Fruit fly (Drosophila melanogaster) whole organism, embryonic: ENCODE results near the gene Arpc4.

Experiments
- Aef1 ChIP-seq: fragments of 200-800 bp; sonication (Bioruptor generic); IDR thresholded peaks from 3 replicates; pipeline ENCODE4 v1.3.6; 2022; ENCODE audit warnings: missing biosample characterization, missing genetic modification characterization
- B-H1 ChIP-seq: fragments of 200-800 bp; sonication (Bioruptor generic); IDR thresholded peaks from 3 replicates; pipeline ENCODE4 v1.3.6; 2022; ENCODE audit warnings: missing biosample characterization, missing genetic modification characterization
- CG10366 ChIP-seq: fragments of 200-800 bp; sonication (Bioruptor generic); IDR thresholded peaks from 2 replicates; pipeline ENCODE4 v1.3.6; 2022; ENCODE audit warnings: missing biosample characterization, missing genetic modification characterization
- CG10543 ChIP-seq: fragments of 200-800 bp; sonication (Bioruptor generic); optimal IDR thresholded peaks from 3 replicates; lab custom pipeline; 2017; ENCODE audit warnings: missing biosample characterization, mild to moderate bottlenecking, missing genetic modification characterization, moderate library complexity
- CG12104 ChIP-seq: fragments of 200-800 bp; sonication (Bioruptor generic); optimal IDR thresholded peaks from 3 replicates; lab custom pipeline; 2016; ENCODE audit warnings: missing biosample characterization, missing genetic modification characterization
- CG13123 ChIP-seq: fragments of 200-800 bp; sonication (Bioruptor generic); optimal IDR thresholded peaks from 2 replicates; lab custom pipeline; 2016; ENCODE audit warnings: missing biosample characterization, missing genetic modification characterization
- CG13296 ChIP-seq: fragments of 200-800 bp; sonication (Bioruptor generic); optimal IDR thresholded peaks from 3 replicates; lab custom pipeline; 2018; ENCODE audit warnings: missing biosample characterization, mild to moderate bottlenecking, missing genetic modification characterization
- CG15479 ChIP-seq: fragments of 200-800 bp; sonication (Bioruptor generic); optimal IDR thresholded peaks from 3 replicates; lab custom pipeline; 2019; ENCODE audit warnings: missing biosample characterization, mild to moderate bottlenecking, missing genetic modification characterization, moderate library complexity
- CG1603 ChIP-seq: fragments of 200-800 bp; sonication (Bioruptor generic); optimal IDR thresholded peaks from 2 replicates; lab custom pipeline; 2019; ENCODE audit warnings: missing biosample characterization, mild to moderate bottlenecking, missing genetic modification characterization, moderate library complexity
- CG17328 ChIP-seq: fragments of 200-800 bp; sonication (Bioruptor generic); IDR thresholded peaks from 2 replicates; pipeline ENCODE4 v1.3.6; 2022; ENCODE audit warnings: missing biosample characterization, missing genetic modification characterization
- CG17361 ChIP-seq: fragments of 200-800 bp; sonication (Bioruptor generic); IDR thresholded peaks from 3 replicates; pipeline ENCODE4 v1.3.6; 2022; ENCODE audit warnings: missing biosample characterization, missing genetic modification characterization
- CG17802 ChIP-seq: fragments of 200-800 bp; sonication (Bioruptor generic); optimal IDR thresholded peaks from 2 replicates; lab custom pipeline; 2018; ENCODE audit warnings: missing biosample characterization, mild to moderate bottlenecking, missing genetic modification characterization, moderate library complexity
- CG18262 ChIP-seq: fragments of 200-800 bp; optimal IDR thresholded peaks from 3 replicates; lab custom pipeline; 2019; ENCODE audit warnings: missing biosample characterization, mild to moderate bottlenecking, missing genetic modification characterization, moderate library complexity
- CG2129 ChIP-seq: fragments of 200-800 bp; sonication (Bioruptor generic); IDR thresholded peaks from 2 replicates; pipeline ENCODE4 v1.3.6; 2022; ENCODE audit warnings: missing biosample characterization, missing genetic modification characterization; ENCODE audit not compliant: partially characterized antibody
- CG2199 ChIP-seq: fragments of 200-800 bp; sonication (Bioruptor generic); IDR thresholded peaks from 3 replicates; pipeline ENCODE4 v1.3.6; 2022; ENCODE audit warnings: missing biosample characterization, missing genetic modification characterization
- CG2875 ChIP-seq: fragments of 200-800 bp; sonication (Bioruptor generic); optimal IDR thresholded peaks from 2 replicates; lab custom pipeline; 2017; ENCODE audit warnings: missing biosample characterization, mild to moderate bottlenecking, missing genetic modification characterization, missing genetic modification reagents
- CG30403 ChIP-seq: fragments of 200-800 bp; sonication (Bioruptor generic); optimal IDR thresholded peaks from 3 replicates; lab custom pipeline; 2016; ENCODE audit warnings: missing biosample characterization, missing genetic modification characterization
- CG31441 ChIP-seq: fragments of 200-800 bp; sonication (Bioruptor generic); IDR thresholded peaks from 2 replicates; pipeline ENCODE4 v1.3.6; 2022; ENCODE audit warnings: missing biosample characterization, missing genetic modification characterization
- CG33557 ChIP-seq: fragments of 200-800 bp; sonication (Bioruptor generic); optimal IDR thresholded peaks from 2 replicates; lab custom pipeline; 2019; ENCODE audit warnings: missing biosample characterization, mild to moderate bottlenecking, missing genetic modification characterization, moderate library complexity
- CG3847 ChIP-seq: fragments of 200-800 bp; sonication (Bioruptor generic); IDR thresholded peaks from 2 replicates; pipeline ENCODE4 v1.3.6; 2022; ENCODE audit warnings: missing biosample characterization, missing genetic modification characterization
- CG4328 ChIP-seq: fragments of 200-800 bp; sonication (Bioruptor generic); optimal IDR thresholded peaks from 3 replicates; lab custom pipeline; 2017; ENCODE audit warnings: missing biosample characterization, missing genetic modification reagents, missing genetic modification characterization
- CG7963 ChIP-seq: fragments of 200-800 bp; sonication (Bioruptor generic); IDR thresholded peaks from 3 replicates; pipeline ENCODE4 v1.3.6; 2022; ENCODE audit warnings: missing biosample characterization, missing genetic modification characterization; ENCODE audit not compliant: partially characterized antibody
- CG7987 ChIP-seq: fragments of 200-800 bp; sonication (Bioruptor generic); optimal IDR thresholded peaks from 2 replicates; lab custom pipeline; 2018; ENCODE audit warnings: missing biosample characterization, mild to moderate bottlenecking, missing genetic modification characterization, moderate library complexity
- Deaf1 ChIP-seq: fragments of 200-800 bp; optimal IDR thresholded peaks from 3 replicates; lab custom pipeline; 2019; ENCODE audit warnings: missing biosample characterization, mild to moderate bottlenecking, missing genetic modification characterization, moderate library complexity
- Dek ChIP-seq: fragments of 200-800 bp; sonication (Bioruptor generic); optimal IDR thresholded peaks from 3 replicates; lab custom pipeline; 2019; ENCODE audit warnings: missing biosample characterization, mild to moderate bottlenecking, missing genetic modification characterization, moderate library complexity
- Fer1 ChIP-seq: fragments of 200-800 bp; sonication (Bioruptor generic); optimal IDR thresholded peaks from 2 replicates; lab custom pipeline; 2017; ENCODE audit warnings: missing biosample characterization, mild to moderate bottlenecking, missing genetic modification characterization
- HHEX ChIP-seq: fragments of 200-800 bp; sonication (Bioruptor generic); optimal IDR thresholded peaks from 3 replicates; lab custom pipeline; 2017; ENCODE audit warnings: missing biosample characterization, mild to moderate bottlenecking, missing genetic modification characterization, missing genetic modification reagents
- HmgD ChIP-seq: fragments of 200-800 bp; sonication (Bioruptor generic); optimal IDR thresholded peaks from 3 replicates; lab custom pipeline; 2016; ENCODE audit warnings: missing biosample characterization, missing genetic modification characterization
- Med ChIP-seq: fragments of 200-800 bp; sonication (Bioruptor generic); peaks from one replicate; lab custom pipeline; 2016; ENCODE audit warnings: missing biosample characterization, missing genetic modification characterization, mild to moderate bottlenecking, inconsistent platforms, moderate library complexity
- NC2α ChIP-seq: fragments of 200-800 bp; sonication (Bioruptor generic); optimal IDR thresholded peaks from 2 replicates; lab custom pipeline; 2016; ENCODE audit warnings: missing biosample characterization, missing genetic modification characterization
- Nf-YB ChIP-seq: fragments of 200-800 bp; sonication (Bioruptor generic); optimal IDR thresholded peaks from 3 replicates; lab custom pipeline; 2019; ENCODE audit warnings: missing biosample characterization, mild to moderate bottlenecking, missing genetic modification characterization, moderate library complexity
- Rfx ChIP-seq: fragments of 200-800 bp; sonication (Bioruptor generic); IDR thresholded peaks from 2 replicates; pipeline ENCODE4 v1.3.6; 2022; ENCODE audit warnings: missing biosample characterization, missing genetic modification characterization
- YL-1 ChIP-seq: fragments of 200-800 bp; sonication (Bioruptor generic); optimal IDR thresholded peaks from 3 replicates; lab custom pipeline; 2017; ENCODE audit warnings: missing biosample characterization, mild to moderate bottlenecking, missing genetic modification characterization
- ato ChIP-seq: fragments of 200-800 bp; sonication (Bioruptor generic); IDR thresholded peaks from 2 replicates; pipeline ENCODE4 v1.3.6; 2022; ENCODE audit warnings: missing biosample characterization, missing genetic modification characterization; ENCODE audit not compliant: partially characterized antibody
- bbx ChIP-seq: fragments of 200-800 bp; sonication (Bioruptor generic); IDR thresholded peaks from 2 replicates; pipeline ENCODE4 v1.3.6; 2022; ENCODE audit warnings: missing biosample characterization, missing genetic modification characterization; ENCODE audit not compliant: partially characterized antibody
- cas ChIP-seq: fragments of 200-800 bp; sonication (Bioruptor generic); IDR thresholded peaks from 2 replicates; pipeline ENCODE4 v1.3.6; 2022; ENCODE audit warnings: missing biosample characterization, missing genetic modification characterization
- dan ChIP-seq: fragments of 200-800 bp; sonication (Bioruptor generic); IDR thresholded peaks from 2 replicates; pipeline ENCODE4 v1.3.6; 2022; ENCODE audit warnings: missing biosample characterization, missing genetic modification characterization
- eve ChIP-seq, 2 experiments: fragments of >200 bp; optimal IDR thresholded peaks; 2 replicates each; lab custom pipeline; 2017; ENCODE audit warnings: missing biosample characterization in 2 of 2, missing genetic modification characterization in 2 of 2
- eyg ChIP-seq: fragments of 200-800 bp; sonication (Bioruptor generic); optimal IDR thresholded peaks from 3 replicates; lab custom pipeline; 2016; ENCODE audit warnings: missing biosample characterization, missing genetic modification characterization
- gro ChIP-seq: fragments of 200-800 bp; sonication (Bioruptor generic); optimal IDR thresholded peaks from 2 replicates; lab custom pipeline; 2016; ENCODE audit warnings: missing biosample characterization, missing genetic modification characterization
- lbe ChIP-seq: fragments of 200-800 bp; sonication (Bioruptor generic); optimal IDR thresholded peaks from 2 replicates; lab custom pipeline; 2016; ENCODE audit warnings: missing biosample characterization, mild to moderate bottlenecking, missing genetic modification characterization
- lov ChIP-seq, 2 experiments: fragments of 200-800 bp in 1 of 2; fragments of >200 bp in 1 of 2; sonication (Bioruptor generic) in 1 of 2; IDR thresholded peaks in 1 of 2; optimal IDR thresholded peaks in 1 of 2; 2 replicates in 1 of 2; 3 replicates in 1 of 2; pipeline versions ENCODE4 v1.3.6 to Lab custom; 2017 to 2022; ENCODE audit warnings: missing biosample characterization in 1 of 2, missing genetic modification characterization in 1 of 2
- nau ChIP-seq: fragments of 200-800 bp; sonication (Bioruptor generic); optimal IDR thresholded peaks from 3 replicates; lab custom pipeline; 2017; ENCODE audit warnings: missing biosample characterization, mild to moderate bottlenecking, missing genetic modification characterization, missing genetic modification reagents
- nmo ChIP-seq: fragments of 200-800 bp; sonication (Bioruptor generic); optimal IDR thresholded peaks from 2 replicates; lab custom pipeline; 2018; ENCODE audit warnings: missing biosample characterization, mild to moderate bottlenecking, missing genetic modification characterization, moderate library complexity
- pros ChIP-seq: fragments of 200-800 bp; sonication (Bioruptor generic); optimal IDR thresholded peaks from 3 replicates; lab custom pipeline; 2019; ENCODE audit warnings: missing biosample characterization, mild to moderate bottlenecking, missing genetic modification characterization, moderate library complexity
- sr ChIP-seq: fragments of 200-800 bp; sonication (Bioruptor generic); IDR thresholded peaks from 3 replicates; pipeline ENCODE4 v1.3.6; 2022; ENCODE audit warnings: missing biosample characterization, missing genetic modification characterization
- tna ChIP-seq: fragments of 200-800 bp; sonication (Bioruptor generic); IDR thresholded peaks from 2 replicates; pipeline ENCODE4 v1.3.6; 2022; ENCODE audit warnings: missing biosample characterization, missing genetic modification characterization; ENCODE audit not compliant: partially characterized antibody
- unc-4 ChIP-seq: fragments of 200-800 bp; sonication (Bioruptor generic); IDR thresholded peaks from 2 replicates; pipeline ENCODE4 v1.3.6; 2022; ENCODE audit warnings: missing biosample characterization, missing genetic modification characterization; ENCODE audit not compliant: partially characterized antibody

The Arpc4 gene

dm6 chr2L:6098479-6099269 lies 26.3 kb upstream of the Arpc4 start, which contains the start of gene CG9175 (continued):
- peak; percentile 29 for TF ChIP-seq Deaf1 (tag; lab: Kevin White, UChicago)
- peak; percentile 95 for TF ChIP-seq ato (GFP tag; lab: Robert Waterston, UW)
- TF ChIP-seq CG2199 (GFP tag; lab: Robert Waterston, UW): peak; percentile 22; the same call in 1 of the 3 replicates
- TF ChIP-seq Nf-YB (GFP tag; lab: Kevin White, UChicago): peak; percentile 40
- no peak; the same call in 1 of the 2 replicates for TF ChIP-seq CG10366 (GFP tag; lab: Robert Waterston, UW)
- no peak for TF ChIP-seq lov (optimal IDR thresholded peaks at IDR 0.05; lab: Kevin White, UChicago)
- TF ChIP-seq lov (GFP tag; IDR thresholded peaks at IDR 0.05; lab: Robert Waterston, UW): no peak
- peak; percentile 99 for TF ChIP-seq unc-4 (GFP tag; lab: Robert Waterston, UW)
- TF ChIP-seq sr (GFP tag; lab: Robert Waterston, UW): no peak
- TF ChIP-seq Rfx: peak; percentile 66
- TF ChIP-seq eyg: no peak
- TF ChIP-seq CG2875 (GFP tag; lab: Kevin White, UChicago): no peak
- TF ChIP-seq nau (GFP tag; lab: Kevin White, UChicago): peak; percentile 17
- TF ChIP-seq Med: peak; percentile 93
- peak; percentile 67 for TF ChIP-seq CG10543 (GFP tag; lab: Kevin White, UChicago)
- TF ChIP-seq CG2129: peak; percentile 89
- no peak for TF ChIP-seq HHEX (GFP tag; lab: Kevin White, UChicago)
- TF ChIP-seq nmo (GFP tag; lab: Kevin White, UChicago): peak; percentile 67
- TF ChIP-seq lbe: no peak
- TF ChIP-seq CG30403 (GFP tag; lab: Kevin White, UChicago): peak; percentile 44
- TF ChIP-seq pros (GFP tag; lab: Kevin White, UChicago): peak; percentile 17
- peak; percentile 58 for TF ChIP-seq Fer1
- TF ChIP-seq CG17361 (GFP tag; lab: Robert Waterston, UW): peak; percentile 19; the same call in 1 of the 3 replicates
- no peak for TF ChIP-seq CG7987
- no peak for TF ChIP-seq dan (GFP tag; lab: Robert Waterston, UW)
- TF ChIP-seq CG13296 (GFP tag; lab: Kevin White, UChicago): no peak
- peak; percentile 33 for TF ChIP-seq Dek (tag; lab: Kevin White, UChicago)
- no peak for TF ChIP-seq CG17802
- peak; percentile 97 for TF ChIP-seq bbx (GFP tag; lab: Robert Waterston, UW)
- TF ChIP-seq CG12104 (GFP tag; lab: Kevin White, UChicago): peak; percentile 15
- no peak for TF ChIP-seq CG17328 (GFP tag; lab: Robert Waterston, UW)
- TF ChIP-seq HmgD (GFP tag; lab: Kevin White, UChicago): peak; percentile 73
- no peak for TF ChIP-seq CG31441 (GFP tag; lab: Robert Waterston, UW)
- no peak for TF ChIP-seq B-H1 (GFP tag; lab: Robert Waterston, UW)
- peak; percentile 93 for TF ChIP-seq CG7963 (GFP tag; lab: Robert Waterston, UW)
- TF ChIP-seq tna (GFP tag; lab: Robert Waterston, UW): peak; percentile 93
- no peak for TF ChIP-seq CG15479
- peak; percentile 90 for TF ChIP-seq CG1603 (tag; lab: Kevin White, UChicago)
- TF ChIP-seq CG13123: no peak
- TF ChIP-seq CG18262 (tag; lab: Kevin White, UChicago): peak; percentile 22
- peak; percentile 58; the same call in 1 of the 2 replicates for TF ChIP-seq cas (GFP tag; lab: Robert Waterston, UW)
- no peak for TF ChIP-seq eve (GFP tag; optimal IDR thresholded peaks at IDR 0.05; lab: Kevin White, UChicago)
- peak; percentile 4 for TF ChIP-seq CG4328 (GFP tag; lab: Kevin White, UChicago)
- peak; percentile 94 for TF ChIP-seq YL-1 (GFP tag; lab: Kevin White, UChicago)
- TF ChIP-seq gro: peak; percentile 83
- TF ChIP-seq CG3847 (GFP tag; lab: Robert Waterston, UW): peak; percentile 84
- no peak for TF ChIP-seq CG33557 (GFP tag; lab: Kevin White, UChicago)
- TF ChIP-seq Aef1 (GFP tag; lab: Robert Waterston, UW): no peak
- TF ChIP-seq NC2α (GFP tag; lab: Kevin White, UChicago): no peak
